Worm (Caenorhabditis elegans) whole organism, L2 larva: ENCODE data around the gene fbxb-5.

Source experiments
- R02D3.7 ChIP-seq: fragments of 150-350 bp; optimal IDR thresholded peaks from 2 replicates; lab custom pipeline; 2014; ENCODE audit warnings: missing biosample characterization, missing genetic modification characterization
- aly-2 ChIP-seq: fragments of 150-350 bp; optimal IDR thresholded peaks from 2 replicates; lab custom pipeline; 2014; ENCODE audit warnings: missing biosample characterization, missing genetic modification characterization
- crh-2 ChIP-seq: sonication (generic microtip); optimal IDR thresholded peaks from 2 replicates; lab custom pipeline; 2017; ENCODE audit warnings: missing biosample characterization, missing genetic modification characterization
- elt-3 ChIP-seq: sonication (generic microtip); optimal IDR thresholded peaks from 2 replicates; lab custom pipeline; 2017; ENCODE audit warnings: missing biosample characterization, missing genetic modification characterization
- nhr-6 ChIP-seq: fragments of 150-350 bp; optimal IDR thresholded peaks from 2 replicates; lab custom pipeline; 2014; ENCODE audit warnings: missing biosample characterization, missing genetic modification characterization
- nhr-77 ChIP-seq: fragments of 150-350 bp; optimal IDR thresholded peaks from 2 replicates; lab custom pipeline; 2014; ENCODE audit warnings: missing biosample characterization, missing genetic modification characterization

DNA sequence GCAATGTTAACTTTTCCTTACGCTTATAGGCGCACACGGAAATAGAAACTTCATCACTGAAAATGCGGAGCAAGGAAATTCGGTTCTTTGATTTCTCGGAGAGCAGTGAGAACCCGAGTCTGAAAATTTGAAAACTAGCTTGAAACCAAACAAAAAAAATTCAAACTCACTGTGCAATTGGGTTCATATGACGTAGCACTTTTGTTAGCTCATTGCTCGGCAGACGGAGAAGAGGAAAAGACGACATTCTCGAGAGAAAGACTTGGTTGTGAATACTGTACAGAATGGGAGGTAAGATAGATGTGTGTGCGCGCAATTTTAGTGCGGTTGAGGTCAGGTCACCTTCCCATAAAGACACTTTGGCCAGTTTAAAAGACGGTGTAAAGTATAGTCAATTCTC is 28.1 kb upstream of the fbxb-5 start, which contains the start of the genes F36H5.13 and F36H5.8:
- TF ChIP-seq nhr-77 (no peak), R02D3.7 (tag; lab: Kevin White, UChicago) (no peak), aly-2 (no peak), nhr-6 (tag; lab: Kevin White, UChicago) (no peak), elt-3 (tag; lab: Kevin White, UChicago) (no peak), crh-2 (tag; lab: Kevin White, UChicago) (no peak)
